Fruit fly (Drosophila melanogaster) whole organism, embryonic: Measurements from ENCODE around the gene CG7841.
A peak's percentile ranks its signal among the peaks of the same experiment; 100 is the strongest.

Experiments
- Atf-2 ChIP-seq: fragments of 200-800 bp; sonication (Bioruptor generic); optimal IDR thresholded peaks from 2 replicates; lab custom pipeline; 2016; ENCODE audit warnings: missing biosample characterization, missing genetic modification characterization
- Awh ChIP-seq: fragments of 200-800 bp; sonication (Bioruptor generic); IDR thresholded peaks from 2 replicates; pipeline ENCODE4, ENCODE4 v1.3.6; 2022; ENCODE audit warnings: missing biosample characterization, missing genetic modification characterization
- CG10543 ChIP-seq: fragments of 200-800 bp; sonication (Bioruptor generic); optimal IDR thresholded peaks from 3 replicates; lab custom pipeline; 2017; ENCODE audit warnings: missing biosample characterization, mild to moderate bottlenecking, missing genetic modification characterization, moderate library complexity
- CG10979 ChIP-seq: fragments of 200-800 bp; sonication (Bioruptor generic); optimal IDR thresholded peaks from 2 replicates; lab custom pipeline; 2018; ENCODE audit warnings: missing biosample characterization, mild to moderate bottlenecking, missing genetic modification characterization, moderate library complexity
- CG11696 ChIP-seq: fragments of 200-800 bp; sonication (Bioruptor generic); IDR thresholded peaks from 2 replicates; pipeline ENCODE4 v1.3.6; 2022; ENCODE audit warnings: missing biosample characterization, missing genetic modification characterization
- CG11723 ChIP-seq: fragments of 200-800 bp; sonication (Bioruptor generic); optimal IDR thresholded peaks from 2 replicates; lab custom pipeline; 2017; ENCODE audit warnings: missing biosample characterization, mild to moderate bottlenecking, missing genetic modification characterization
- CG12219 ChIP-seq: fragments of 200-800 bp; sonication (Bioruptor generic); optimal IDR thresholded peaks from 3 replicates; lab custom pipeline; 2018; ENCODE audit warnings: missing biosample characterization, mild to moderate bottlenecking, missing genetic modification characterization
- CG13424 ChIP-seq: fragments of 200-800 bp; sonication (Bioruptor generic); optimal IDR thresholded peaks from 2 replicates; lab custom pipeline; 2019; ENCODE audit warnings: missing biosample characterization, mild to moderate bottlenecking, missing genetic modification characterization, moderate library complexity
- CG15479 ChIP-seq: fragments of 200-800 bp; sonication (Bioruptor generic); optimal IDR thresholded peaks from 3 replicates; lab custom pipeline; 2019; ENCODE audit warnings: missing biosample characterization, mild to moderate bottlenecking, missing genetic modification characterization, moderate library complexity
- CG15514 ChIP-seq: fragments of 200-800 bp; sonication (Bioruptor generic); optimal IDR thresholded peaks from 3 replicates; lab custom pipeline; 2017; ENCODE audit warnings: missing biosample characterization, missing genetic modification characterization, mild to moderate bottlenecking, moderate library complexity, missing genetic modification reagents
- CG2202 ChIP-seq: fragments of 200-800 bp; sonication (Bioruptor generic); optimal IDR thresholded peaks from 2 replicates; lab custom pipeline; 2018; ENCODE audit warnings: missing biosample characterization, mild to moderate bottlenecking, missing genetic modification characterization
- CG2875 ChIP-seq: fragments of 200-800 bp; sonication (Bioruptor generic); optimal IDR thresholded peaks from 2 replicates; lab custom pipeline; 2017; ENCODE audit warnings: missing biosample characterization, mild to moderate bottlenecking, missing genetic modification characterization, missing genetic modification reagents
- CG3847 ChIP-seq: fragments of 200-800 bp; sonication (Bioruptor generic); IDR thresholded peaks from 2 replicates; pipeline ENCODE4 v1.3.6; 2022; ENCODE audit warnings: missing biosample characterization, missing genetic modification characterization
- CG43689 ChIP-seq: fragments of 200-800 bp; sonication (Bioruptor generic); IDR thresholded peaks from 2 replicates; pipeline ENCODE4 v1.3.6; 2022; ENCODE audit warnings: missing biosample characterization, missing genetic modification characterization
- CG4404 ChIP-seq: fragments of 200-800 bp; sonication (Bioruptor generic); IDR thresholded peaks from 2 replicates; pipeline ENCODE4 v1.3.6; 2022; ENCODE audit warnings: missing biosample characterization, missing genetic modification characterization
- CG7556 ChIP-seq: fragments of 200-800 bp; sonication (Bioruptor generic); optimal IDR thresholded peaks from 2 replicates; lab custom pipeline; 2017; ENCODE audit warnings: missing biosample characterization, mild to moderate bottlenecking, missing genetic modification characterization
- CG7745 ChIP-seq: fragments of 200-800 bp; sonication (Bioruptor generic); optimal IDR thresholded peaks from 2 replicates; lab custom pipeline; 2018; ENCODE audit warnings: missing biosample characterization, mild to moderate bottlenecking, missing genetic modification characterization, moderate library complexity
- Dp ChIP-seq: fragments of 200-800 bp; sonication (Bioruptor generic); optimal IDR thresholded peaks from 2 replicates; lab custom pipeline; 2018; ENCODE audit warnings: missing biosample characterization, mild to moderate bottlenecking, missing genetic modification characterization, moderate library complexity
- Fer2 ChIP-seq: fragments of 200-800 bp; sonication (Bioruptor generic); optimal IDR thresholded peaks from 2 replicates; lab custom pipeline; 2018; ENCODE audit warnings: missing biosample characterization, mild to moderate bottlenecking, missing genetic modification characterization, moderate library complexity
- Gug ChIP-seq: fragments of 200-800 bp; sonication (Bioruptor generic); IDR thresholded peaks from 4 replicates; pipeline ENCODE4 v1.3.6; 2022; ENCODE audit warnings: missing biosample characterization, missing genetic modification characterization
- H2.0 ChIP-seq: fragments of 200-800 bp; sonication (Bioruptor generic); IDR thresholded peaks from 2 replicates; pipeline ENCODE4 v1.3.6; 2022; ENCODE audit warnings: missing biosample characterization, missing genetic modification characterization
- HHEX ChIP-seq: fragments of 200-800 bp; sonication (Bioruptor generic); optimal IDR thresholded peaks from 3 replicates; lab custom pipeline; 2017; ENCODE audit warnings: missing biosample characterization, mild to moderate bottlenecking, missing genetic modification characterization, missing genetic modification reagents
- HLH3B ChIP-seq: fragments of 200-800 bp; sonication (Bioruptor generic); IDR thresholded peaks from 2 replicates; pipeline ENCODE4 v1.3.6; 2022; ENCODE audit warnings: missing biosample characterization, missing genetic modification characterization
- Hey ChIP-seq: fragments of 200-800 bp; sonication (Bioruptor generic); optimal IDR thresholded peaks from 3 replicates; lab custom pipeline; 2018; ENCODE audit warnings: missing biosample characterization, mild to moderate bottlenecking, missing genetic modification characterization
- Max ChIP-seq: fragments of 200-800 bp; sonication (Bioruptor generic); optimal IDR thresholded peaks from 2 replicates; lab custom pipeline; 2016; ENCODE audit warnings: missing biosample characterization, mild to moderate bottlenecking, missing genetic modification characterization
- Myb ChIP-seq: fragments of 200-800 bp; sonication (Bioruptor generic); optimal IDR thresholded peaks from 2 replicates; lab custom pipeline; 2016; ENCODE audit warnings: missing biosample characterization, missing genetic modification characterization
- Opbp ChIP-seq: fragments of 200-800 bp; sonication (Bioruptor generic); IDR thresholded peaks from 3 replicates; pipeline ENCODE4 v1.3.6; 2022; ENCODE audit warnings: missing biosample characterization, missing genetic modification characterization; ENCODE audit not compliant: partially characterized antibody
- Ravus ChIP-seq: fragments of 200-800 bp; sonication (Bioruptor generic); IDR thresholded peaks from 2 replicates; pipeline ENCODE4 v1.3.6; 2022; ENCODE audit warnings: missing biosample characterization, missing genetic modification characterization
- Rx ChIP-seq: fragments of 200-800 bp; sonication (Bioruptor generic); IDR thresholded peaks from 2 replicates; pipeline ENCODE4 v1.3.6; 2022; ENCODE audit warnings: missing biosample characterization, missing genetic modification characterization
- ab ChIP-seq: fragments of 200-800 bp; sonication (Bioruptor generic); optimal IDR thresholded peaks from 2 replicates; lab custom pipeline; 2016; ENCODE audit warnings: missing biosample characterization, missing genetic modification characterization
- al ChIP-seq: fragments of 200-800 bp; sonication (Bioruptor generic); IDR thresholded peaks from 2 replicates; pipeline ENCODE4 v1.3.6; 2022; ENCODE audit warnings: missing biosample characterization, missing genetic modification characterization
- cas ChIP-seq: fragments of 200-800 bp; sonication (Bioruptor generic); IDR thresholded peaks from 2 replicates; pipeline ENCODE4 v1.3.6; 2022; ENCODE audit warnings: missing biosample characterization, missing genetic modification characterization
- corto ChIP-seq: fragments of 200-800 bp; sonication (Bioruptor generic); optimal IDR thresholded peaks from 2 replicates; lab custom pipeline; 2016; ENCODE audit warnings: missing biosample characterization, mild to moderate bottlenecking, missing genetic modification characterization, moderate library complexity
- crp ChIP-seq, 2 experiments: fragments of 200-800 bp; sonication (Bioruptor generic); optimal IDR thresholded peaks; 2 replicates in 1 of 2; 3 replicates in 1 of 2; lab custom pipeline; 2017; ENCODE audit warnings: missing biosample characterization in 2 of 2, missing genetic modification characterization in 2 of 2, mild to moderate bottlenecking in 1 of 2, moderate library complexity in 1 of 2
- dm ChIP-seq: fragments of 200-800 bp; sonication (Bioruptor generic); optimal IDR thresholded peaks from 3 replicates; lab custom pipeline; 2016; ENCODE audit warnings: missing biosample characterization, missing genetic modification characterization
- dpn ChIP-seq, 2 experiments: fragments of 200-800 bp; sonication (Bioruptor generic); optimal IDR thresholded peaks; 3 replicates each; lab custom pipeline; 2016; ENCODE audit warnings: missing biosample characterization in 2 of 2, missing genetic modification characterization in 2 of 2
- fu2 ChIP-seq: fragments of 200-800 bp; sonication (Bioruptor generic); optimal IDR thresholded peaks from 2 replicates; lab custom pipeline; 2016; ENCODE audit warnings: missing biosample characterization, missing genetic modification characterization
- gce ChIP-seq: fragments of 200-800 bp; sonication (Bioruptor generic); IDR thresholded peaks from 3 replicates; pipeline ENCODE4 v1.3.6; 2022; ENCODE audit warnings: missing biosample characterization, missing genetic modification characterization
- gem ChIP-seq: fragments of 200-800 bp; sonication (Bioruptor generic); optimal IDR thresholded peaks from 2 replicates; lab custom pipeline; 2019; ENCODE audit warnings: missing biosample characterization, mild to moderate bottlenecking, missing genetic modification characterization, moderate library complexity
- hbn ChIP-seq: fragments of 200-800 bp; sonication (Bioruptor generic); IDR thresholded peaks from 2 replicates; pipeline ENCODE4 v1.3.6; 2022; ENCODE audit warnings: missing biosample characterization, missing genetic modification characterization; ENCODE audit not compliant: partially characterized antibody
- jing ChIP-seq: fragments of 200-800 bp; sonication (Bioruptor generic); optimal IDR thresholded peaks from 2 replicates; lab custom pipeline; 2018; ENCODE audit warnings: missing biosample characterization, mild to moderate bottlenecking, missing genetic modification characterization
- ken ChIP-seq: fragments of 200-800 bp; sonication (Bioruptor generic); IDR thresholded peaks from 3 replicates; pipeline ENCODE4 v1.3.6; 2022; ENCODE audit warnings: missing biosample characterization, missing genetic modification characterization
- luna ChIP-seq: fragments of 200-800 bp; sonication (Bioruptor generic); optimal IDR thresholded peaks from 2 replicates; lab custom pipeline; 2016; ENCODE audit warnings: missing biosample characterization, missing genetic modification characterization
- nerfin-1 ChIP-seq: fragments of 200-800 bp; sonication (Bioruptor generic); optimal IDR thresholded peaks from 3 replicates; lab custom pipeline; 2019; ENCODE audit warnings: missing biosample characterization, mild to moderate bottlenecking, missing genetic modification characterization, moderate library complexity
- ranshi ChIP-seq: fragments of 200-800 bp; sonication (Bioruptor generic); IDR thresholded peaks from 2 replicates; pipeline ENCODE4 v1.3.6; 2022; ENCODE audit warnings: missing biosample characterization, missing genetic modification characterization
- run ChIP-seq: fragments of 200-800 bp; sonication (Bioruptor generic); optimal IDR thresholded peaks from 3 replicates; lab custom pipeline; 2018; ENCODE audit warnings: missing biosample characterization, mild to moderate bottlenecking, missing genetic modification characterization
- slp2 ChIP-seq: fragments of 200-800 bp; sonication (Bioruptor generic); optimal IDR thresholded peaks from 2 replicates; lab custom pipeline; 2016; ENCODE audit warnings: missing biosample characterization, missing genetic modification characterization
- ssp ChIP-seq: fragments of 200-800 bp; sonication (Bioruptor generic); IDR thresholded peaks from 2 replicates; pipeline ENCODE4 v1.3.6; 2022; ENCODE audit warnings: missing biosample characterization, missing genetic modification characterization
- tap ChIP-seq: fragments of 200-800 bp; optimal IDR thresholded peaks from 3 replicates; lab custom pipeline; 2019; ENCODE audit warnings: missing biosample characterization, mild to moderate bottlenecking, missing genetic modification characterization, moderate library complexity
- tna ChIP-seq: fragments of 200-800 bp; sonication (Bioruptor generic); IDR thresholded peaks from 2 replicates; pipeline ENCODE4 v1.3.6; 2022; ENCODE audit warnings: missing biosample characterization, missing genetic modification characterization; ENCODE audit not compliant: partially characterized antibody

The CG7841 gene

DNA sequence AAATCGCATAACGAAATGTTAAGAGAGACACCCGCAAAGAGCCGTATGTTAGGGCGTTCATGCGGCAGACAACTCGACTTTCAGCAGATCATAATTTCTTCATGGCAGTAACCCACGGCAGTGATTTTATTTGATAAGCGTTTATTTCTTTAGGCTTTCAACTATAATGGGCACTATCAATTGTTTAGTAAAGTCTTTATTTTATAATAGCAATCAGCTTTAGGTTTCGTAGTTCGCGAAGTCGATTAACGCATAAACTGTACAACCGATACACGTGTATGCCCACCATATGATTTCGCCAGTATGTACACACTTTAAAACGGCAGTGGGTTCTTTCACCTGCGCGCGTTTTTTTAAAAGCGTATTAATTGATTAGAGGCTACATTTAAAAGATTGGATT, at the start of gene CG7841 (continued):
- no peak for TF ChIP-seq hbn (GFP tag; lab: Robert Waterston, UW)
- peak; percentile 96 for TF ChIP-seq Fer2
- TF ChIP-seq CG3847 (GFP tag; lab: Robert Waterston, UW) = peak; percentile 94
- TF ChIP-seq Awh (GFP tag; lab: Robert Waterston, UW) = peak; percentile 97
- peak; percentile 96; the same call in 1 of the 2 replicates for TF ChIP-seq ranshi (GFP tag; lab: Robert Waterston, UW)
- TF ChIP-seq ab (GFP tag; lab: Kevin White, UChicago) = peak; percentile 86
- peak; percentile 99 for TF ChIP-seq CG10979
- peak; percentile 87 for TF ChIP-seq Myb (GFP tag; lab: Kevin White, UChicago)
- TF ChIP-seq CG2875 (GFP tag; lab: Kevin White, UChicago) = peak; percentile 97
- TF ChIP-seq slp2 (GFP tag; lab: Kevin White, UChicago) = peak; percentile 92
- peak; percentile 56 to 87 for TF ChIP-seq crp (GFP tag; optimal IDR thresholded peaks at IDR 0.05; lab: Kevin White, UChicago)
- peak; percentile 87 for TF ChIP-seq Dp (GFP tag; lab: Kevin White, UChicago)
- peak; percentile 99 for TF ChIP-seq CG12219 (GFP tag; lab: Kevin White, UChicago)
- TF ChIP-seq ssp (GFP tag; lab: Robert Waterston, UW) = no peak
- TF ChIP-seq run (tag; lab: Kevin White, UChicago) = peak; percentile 97
- peak; percentile 98 for TF ChIP-seq nerfin-1 (tag; lab: Kevin White, UChicago)
- TF ChIP-seq CG11723 (GFP tag; lab: Kevin White, UChicago) = peak; percentile 97
- TF ChIP-seq CG15514 (GFP tag; lab: Kevin White, UChicago) = peak; percentile 95
- TF ChIP-seq tna (GFP tag; lab: Robert Waterston, UW) = no peak
- peak; percentile 75 for TF ChIP-seq Gug (GFP tag; lab: Robert Waterston, UW)
- no peak; the same call in 1 of the 2 replicates for TF ChIP-seq CG43689 (GFP tag; lab: Robert Waterston, UW)
- peak; percentile 99 for TF ChIP-seq gem (tag; lab: Kevin White, UChicago)
- peak; percentile 94 for TF ChIP-seq Atf-2 (GFP tag; lab: Kevin White, UChicago)
- TF ChIP-seq al (GFP tag; lab: Robert Waterston, UW) = peak; percentile 88
- TF ChIP-seq cas (GFP tag; lab: Robert Waterston, UW) = peak; percentile 92; the same call in 1 of the 2 replicates
- TF ChIP-seq Opbp (GFP tag; lab: Robert Waterston, UW) = no peak
- TF ChIP-seq CG7745 = peak; percentile 77
- TF ChIP-seq ken (GFP tag; lab: Robert Waterston, UW) = peak; percentile 93
- TF ChIP-seq Hey = peak; percentile 94
- peak; percentile 48 for TF ChIP-seq CG15479 (GFP tag; lab: Kevin White, UChicago)
- TF ChIP-seq CG4404 = no peak
- no peak; the same call in none of the 2 replicates for TF ChIP-seq Rx (GFP tag; lab: Robert Waterston, UW)
- peak; percentile 96 to 97 for TF ChIP-seq dpn (GFP tag; optimal IDR thresholded peaks at IDR 0.05; lab: Kevin White, UChicago)
- peak; percentile 97 for TF ChIP-seq CG7556 (GFP tag; lab: Kevin White, UChicago)
- TF ChIP-seq tap (tag; lab: Kevin White, UChicago) = peak; percentile 99
- peak; percentile 99 for TF ChIP-seq CG10543 (GFP tag; lab: Kevin White, UChicago)
- peak; percentile 75; the same call in 1 of the 2 replicates for TF ChIP-seq Ravus
- peak; percentile 94 for TF ChIP-seq fu2
- TF ChIP-seq CG13424 = peak; percentile 99
- TF ChIP-seq luna (GFP tag; lab: Kevin White, UChicago) = peak; percentile 84
- peak; percentile 98 for TF ChIP-seq corto (GFP tag; lab: Kevin White, UChicago)
- peak; percentile 98 for TF ChIP-seq HHEX
- TF ChIP-seq dm (GFP tag; lab: Kevin White, UChicago) = peak; percentile 96
- peak; percentile 99 for TF ChIP-seq CG2202
- peak; percentile 96; the same call in 1 of the 2 replicates for TF ChIP-seq HLH3B (GFP tag; lab: Robert Waterston, UW)
- TF ChIP-seq H2.0 (GFP tag; lab: Robert Waterston, UW) = peak; percentile 92
- TF ChIP-seq CG11696 (GFP tag; lab: Robert Waterston, UW) = peak; percentile 91
- peak; percentile 93 for TF ChIP-seq jing (GFP tag; lab: Kevin White, UChicago)
- TF ChIP-seq Max (GFP tag; lab: Kevin White, UChicago) = peak; percentile 98
- peak; percentile 94; the same call in 2 of the 3 replicates for TF ChIP-seq gce (GFP tag; lab: Robert Waterston, UW)
